Worm (Caenorhabditis elegans): ENCODE measurements around the gene sulp-4.

ce11 chrV:11852305-11852704, 22.9 kb upstream of the sulp-4 start:
- no peak for TF ChIP-seq mab-5 (tag; optimal IDR thresholded peaks at IDR 0.05)
- TF ChIP-seq snpc-4 (tag; optimal IDR thresholded peaks at IDR 0.05) = no peak
- no peak for TF ChIP-seq M03D4.4 (tag; optimal IDR thresholded peaks at IDR 0.05)
- no peak for TF ChIP-seq nhr-237 (tag; optimal IDR thresholded peaks at IDR 0.05)
- TF ChIP-seq unc-62 (GFP tag; optimal IDR thresholded peaks at IDR 0.05) = no peak
- TF ChIP-seq lsy-2 (tag; optimal IDR thresholded peaks at IDR 0.05) = no peak

All from whole organism, mixed stage, embryonic.